Worm (Caenorhabditis elegans) whole organism, L4 larva: ENCODE data around the gene R10E11.5.

Experiments
- F37D6.2 ChIP-seq: sonication (generic microtip); optimal IDR thresholded peaks from 2 replicates; lab custom pipeline; 2016; ENCODE audit warnings: mild to moderate bottlenecking, missing genetic modification characterization, missing compliant biosample characterization
- T26A8.4 ChIP-seq: fragments of 200-800 bp; sonication (Bioruptor generic); IDR thresholded peaks from 2 replicates; pipeline ENCODE4 v1.3.6; 2022; ENCODE audit warnings: missing genetic modification characterization, missing compliant biosample characterization
- daf-19 ChIP-seq: fragments of 200-800 bp; sonication (Bioruptor generic); conservative IDR thresholded peaks from 2 replicates; pipeline ENCODE4 v1.3.6; 2022; ENCODE audit warnings: missing genetic modification characterization, missing compliant biosample characterization
- dmd-6 ChIP-seq: fragments of 200-800 bp; sonication (Bioruptor generic); IDR thresholded peaks from 2 replicates; pipeline ENCODE4 v1.3.6; 2022; ENCODE audit warnings: missing genetic modification reagents, missing genetic modification characterization, missing compliant biosample characterization
- lin-15B ChIP-seq: fragments of 150-350 bp; sonication (generic microtip); optimal IDR thresholded peaks from 3 replicates; lab custom pipeline; 2014; ENCODE audit warnings: missing biosample characterization, missing genetic modification characterization
- unc-39 ChIP-seq: sonication (generic microtip); optimal IDR thresholded peaks from 2 replicates; lab custom pipeline; 2017; ENCODE audit warnings: missing biosample characterization, missing genetic modification characterization
- zip-2 ChIP-seq: fragments of 150-350 bp; optimal IDR thresholded peaks from 2 replicates; lab custom pipeline; 2014; ENCODE audit warnings: missing biosample characterization, missing genetic modification characterization

DNA sequence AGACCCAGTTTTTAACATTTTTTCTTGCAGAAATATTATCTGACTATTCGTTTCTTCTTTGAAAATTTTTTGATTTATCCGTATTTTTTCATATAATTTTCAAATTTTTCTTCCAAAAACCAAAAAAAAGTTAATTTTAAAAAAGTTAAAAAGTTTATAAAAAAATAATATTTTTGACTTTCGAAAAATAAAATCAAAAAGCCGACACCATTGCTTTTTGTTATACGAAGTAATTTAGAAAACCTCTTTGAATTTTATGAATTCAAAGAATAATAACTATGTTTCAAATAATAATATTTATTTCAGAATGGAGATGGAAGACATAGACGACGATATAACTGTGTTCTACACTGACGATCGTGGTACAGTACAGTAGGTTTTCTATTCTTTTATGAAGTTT lies 45.4 kb upstream of the R10E11.5 start, which contains the start of gene K11H3.8:
- TF ChIP-seq unc-39 (tag; lab: Kevin White, UChicago) (no peak), lin-15B (no peak), daf-19 (no peak), dmd-6 (no peak), zip-2 (tag; lab: Kevin White, UChicago) (no peak), F37D6.2 (tag; lab: Kevin White, UChicago) (no peak), T26A8.4 (GFP tag; lab: Robert Waterston, UW) (no peak)
